Worm (Caenorhabditis elegans) whole organism, L2 larva: ENCODE measurements around the gene Y57G11A.2.
A peak's percentile ranks its signal among the peaks of the same experiment; 100 is the strongest.

Source experiments
- C34F6.9 ChIP-seq: fragments of 150-350 bp; optimal IDR thresholded peaks from 2 replicates; lab custom pipeline; 2014; ENCODE audit warnings: missing biosample characterization, missing genetic modification characterization
- F13H6.1 ChIP-seq: sonication (generic microtip); optimal IDR thresholded peaks from 2 replicates; lab custom pipeline; 2016; ENCODE audit warnings: missing genetic modification characterization, missing compliant biosample characterization
- R02D3.7 ChIP-seq: fragments of 150-350 bp; optimal IDR thresholded peaks from 2 replicates; lab custom pipeline; 2014; ENCODE audit warnings: missing biosample characterization, missing genetic modification characterization
- Y55F3AM.14 ChIP-seq: fragments of 200-800 bp; sonication (Bioruptor generic); optimal IDR thresholded peaks from 2 replicates; lab custom pipeline; 2018; ENCODE audit warnings: mild to moderate bottlenecking, missing genetic modification characterization, missing compliant biosample characterization
- alr-1 ChIP-seq: fragments of 150-350 bp; optimal IDR thresholded peaks from 2 replicates; lab custom pipeline; 2014; ENCODE audit warnings: missing biosample characterization, missing genetic modification characterization
- aly-2 ChIP-seq: fragments of 150-350 bp; optimal IDR thresholded peaks from 2 replicates; lab custom pipeline; 2014; ENCODE audit warnings: missing biosample characterization, missing genetic modification characterization
- ceh-16 ChIP-seq: fragments of 150-350 bp; optimal IDR thresholded peaks from 2 replicates; lab custom pipeline; 2014; ENCODE audit warnings: missing biosample characterization, missing genetic modification characterization
- egl-27 ChIP-seq: sonication (generic microtip); optimal IDR thresholded peaks from 3 replicates; lab custom pipeline; 2017; ENCODE audit warnings: missing biosample characterization, missing genetic modification reagents, missing genetic modification characterization
- elt-1 ChIP-seq: fragments of 150-350 bp; optimal IDR thresholded peaks from 2 replicates; lab custom pipeline; 2014; ENCODE audit warnings: missing biosample characterization, missing genetic modification characterization
- elt-3 ChIP-seq: sonication (generic microtip); optimal IDR thresholded peaks from 2 replicates; lab custom pipeline; 2017; ENCODE audit warnings: missing biosample characterization, missing genetic modification characterization
- fos-1 ChIP-seq: fragments of 150-350 bp; optimal IDR thresholded peaks from 2 replicates; lab custom pipeline; 2014; ENCODE audit warnings: missing biosample characterization, missing genetic modification characterization
- gmeb-1 ChIP-seq: fragments of 150-350 bp; optimal IDR thresholded peaks from 2 replicates; lab custom pipeline; 2014; ENCODE audit warnings: missing biosample characterization, missing genetic modification characterization
- lin-11 ChIP-seq: fragments of 150-350 bp; sonication (generic microtip); optimal IDR thresholded peaks from 2 replicates; lab custom pipeline; 2014; ENCODE audit warnings: missing biosample characterization, missing genetic modification characterization, inconsistent platforms, mixed read lengths
- lin-13 ChIP-seq: fragments of 150-350 bp; optimal IDR thresholded peaks from 2 replicates; lab custom pipeline; 2014; ENCODE audit warnings: missing biosample characterization, missing genetic modification reagents, missing genetic modification characterization
- lin-39 ChIP-seq: fragments of 150-350 bp; optimal IDR thresholded peaks from 2 replicates; lab custom pipeline; 2014; ENCODE audit warnings: missing biosample characterization, missing genetic modification reagents, missing genetic modification characterization
- lsy-2 ChIP-seq, 2 experiments: fragments of 150-350 bp in 1 of 2; sonication (generic microtip) in 1 of 2; optimal IDR thresholded peaks; 2 replicates each; lab custom pipeline; 2014 to 2017; ENCODE audit warnings: missing biosample characterization in 2 of 2, missing genetic modification characterization in 2 of 2
- mab-5 ChIP-seq: fragments of 150-350 bp; optimal IDR thresholded peaks from 2 replicates; lab custom pipeline; 2014; ENCODE audit warnings: missing biosample characterization, missing genetic modification characterization
- mbf-1 ChIP-seq: sonication (generic microtip); optimal IDR thresholded peaks from 2 replicates; lab custom pipeline; 2017; ENCODE audit warnings: missing biosample characterization, missing genetic modification characterization
- nhr-10 ChIP-seq: sonication (generic microtip); optimal IDR thresholded peaks from 2 replicates; lab custom pipeline; 2017; ENCODE audit warnings: missing biosample characterization, missing genetic modification characterization
- nhr-12 ChIP-seq: fragments of 150-350 bp; optimal IDR thresholded peaks from 2 replicates; lab custom pipeline; 2014; ENCODE audit warnings: missing biosample characterization, missing genetic modification characterization
- nhr-129 ChIP-seq: fragments of 150-350 bp; optimal IDR thresholded peaks from 2 replicates; lab custom pipeline; 2014; ENCODE audit warnings: missing biosample characterization, missing genetic modification characterization
- nhr-21 ChIP-seq: fragments of 150-350 bp; optimal IDR thresholded peaks from 2 replicates; lab custom pipeline; 2014; ENCODE audit warnings: missing biosample characterization, missing genetic modification characterization
- nhr-23 ChIP-seq: fragments of 150-350 bp; optimal IDR thresholded peaks from 2 replicates; lab custom pipeline; 2014; ENCODE audit warnings: missing biosample characterization, missing genetic modification reagents, missing genetic modification characterization
- nhr-237 ChIP-seq: fragments of 150-350 bp; optimal IDR thresholded peaks from 2 replicates; lab custom pipeline; 2014; ENCODE audit warnings: missing biosample characterization, missing genetic modification characterization
- nhr-25 ChIP-seq: fragments of 150-350 bp; sonication (generic microtip); optimal IDR thresholded peaks from 3 replicates; lab custom pipeline; 2014; ENCODE audit warnings: missing biosample characterization, missing genetic modification characterization
- peb-1 ChIP-seq: fragments of 150-350 bp; optimal IDR thresholded peaks from 2 replicates; lab custom pipeline; 2014; ENCODE audit warnings: missing biosample characterization, missing genetic modification characterization
- sma-3 ChIP-seq: sonication (generic microtip); optimal IDR thresholded peaks from 2 replicates; lab custom pipeline; 2016; ENCODE audit warnings: missing genetic modification reagents, missing genetic modification characterization, missing compliant biosample characterization
- sma-9 ChIP-seq, 2 experiments: fragments of 150-350 bp in 1 of 2; sonication (generic microtip) in 1 of 2; optimal IDR thresholded peaks; 2 replicates each; lab custom pipeline; 2014 to 2016; ENCODE audit warnings: missing genetic modification characterization in 2 of 2, mild to moderate bottlenecking in 1 of 2, missing biosample characterization in 1 of 2, missing compliant biosample characterization in 1 of 2, missing genetic modification reagents in 1 of 2, moderate library complexity in 1 of 2
- snpc-4 ChIP-seq: fragments of 150-350 bp; optimal IDR thresholded peaks from 2 replicates; lab custom pipeline; 2014; ENCODE audit warnings: missing biosample characterization, missing genetic modification characterization
- unc-62 ChIP-seq: fragments of 150-350 bp; optimal IDR thresholded peaks from 2 replicates; lab custom pipeline; 2014; ENCODE audit warnings: missing biosample characterization, missing genetic modification reagents, missing genetic modification characterization
- ztf-11 ChIP-seq: sonication (generic microtip); optimal IDR thresholded peaks from 2 replicates; lab custom pipeline; 2017; ENCODE audit warnings: missing biosample characterization, missing genetic modification characterization

Y57G11A.2 gene

ce11 chrIV:14523568-14523967 is 4.2 kb upstream of the Y57G11A.2 start, which contains the start of gene srh-63:
Gene srh-63 (plus strand): TSS chrIV:14523868.
- TF ChIP-seq lin-11 (tag; lab: Kevin White, UChicago) (no peak), peb-1 (tag; lab: Kevin White, UChicago) (no peak), aly-2 (tag; lab: Kevin White, UChicago) (no peak), ceh-16 (tag; lab: Kevin White, UChicago) (no peak), lin-13 (GFP tag; lab: Kevin White, UChicago) (no peak), nhr-21 (no peak), unc-62 (GFP tag; lab: Kevin White, UChicago) (no peak), alr-1 (tag; lab: Kevin White, UChicago) (no peak), sma-3 (GFP tag; lab: Kevin White, UChicago) (no peak), gmeb-1 (tag; lab: Kevin White, UChicago) (no peak), snpc-4 (tag; lab: Kevin White, UChicago) (no peak), ztf-11 (tag; lab: Kevin White, UChicago) (no peak), sma-9 (GFP tag; optimal IDR thresholded peaks at IDR 0.05; lab: Kevin White, UChicago) (no peak), sma-9 (tag; optimal IDR thresholded peaks at IDR 0.05; lab: Kevin White, UChicago) (no peak), lin-39 (no peak), nhr-23 (tag; lab: Kevin White, UChicago) (no peak), nhr-129 (tag; lab: Kevin White, UChicago) (no peak)
- TF ChIP-seq, all 48 proteins: peak for 0

- TF ChIP-seq mbf-1 (tag; lab: Kevin White, UChicago) (no peak), lin-11 (tag; lab: Kevin White, UChicago) (no peak), sma-9 (GFP tag; optimal IDR thresholded peaks at IDR 0.05; lab: Kevin White, UChicago) (no peak), sma-9 (tag; optimal IDR thresholded peaks at IDR 0.05; lab: Kevin White, UChicago) (no peak), fos-1 (tag; lab: Kevin White, UChicago) (no peak), gmeb-1 (tag; lab: Kevin White, UChicago) (no peak), egl-27 (tag; lab: Kevin White, UChicago) (no peak), sma-3 (GFP tag; lab: Kevin White, UChicago) (no peak), lsy-2 (tag; optimal IDR thresholded peaks at IDR 0.05; lab: Kevin White, UChicago) (no peak), lin-13 (GFP tag; lab: Kevin White, UChicago) (no peak), unc-62 (GFP tag; lab: Kevin White, UChicago) (no peak), nhr-25 (tag; lab: Kevin White, UChicago) (no peak), peb-1 (tag; lab: Kevin White, UChicago) (no peak), nhr-129 (tag; lab: Kevin White, UChicago) (no peak), Y55F3AM.14 (GFP tag; lab: Kevin White, UChicago) (no peak), elt-1 (tag; lab: Kevin White, UChicago) (no peak)
Observed at ce11 chrIV:14515162-14515561, 4.2 kb downstream of the Y57G11A.2 start.

ce11 chrIV:14512405-14512804 is 6.9 kb downstream of the Y57G11A.2 start, which contains the start of gene Y57G11A.5:
Gene Y57G11A.5 (minus strand): TSS chrIV:14512505.
- TF ChIP-seq nhr-237 (tag; lab: Kevin White, UChicago) (no peak), Y55F3AM.14 (GFP tag; lab: Kevin White, UChicago) (no peak), nhr-129 (tag; lab: Kevin White, UChicago) (no peak), snpc-4 (tag; lab: Kevin White, UChicago) (no peak), peb-1 (tag; lab: Kevin White, UChicago) (no peak), R02D3.7 (tag; lab: Kevin White, UChicago) (no peak), nhr-12 (no peak), lin-39 (no peak)

- TF ChIP-seq sma-3 (GFP tag; lab: Kevin White, UChicago) (no peak), peb-1 (tag; lab: Kevin White, UChicago) (no peak), sma-9 (GFP tag; optimal IDR thresholded peaks at IDR 0.05; lab: Kevin White, UChicago) (peak; percentile 43), sma-9 (tag; optimal IDR thresholded peaks at IDR 0.05; lab: Kevin White, UChicago) (no peak), nhr-10 (no peak), Y55F3AM.14 (GFP tag; lab: Kevin White, UChicago) (no peak), nhr-129 (tag; lab: Kevin White, UChicago) (peak; percentile 82), C34F6.9 (tag; lab: Kevin White, UChicago) (peak; percentile 18), F13H6.1 (tag; lab: Kevin White, UChicago) (peak; percentile 70)
Observed at ce11 chrIV:14506995-14507394, 12.3 kb downstream of the Y57G11A.2 start.

- TF ChIP-seq F13H6.1 (tag; lab: Kevin White, UChicago) (peak; percentile 58), aly-2 (tag; lab: Kevin White, UChicago) (no peak), C34F6.9 (tag; lab: Kevin White, UChicago) (peak; percentile 6), elt-3 (tag; lab: Kevin White, UChicago) (no peak), nhr-129 (tag; lab: Kevin White, UChicago) (peak; percentile 65), mab-5 (tag; lab: Kevin White, UChicago) (no peak)
Observed at ce11 chrIV:14506042-14506441, 13.3 kb downstream of the Y57G11A.2 start.
